Worm (Caenorhabditis elegans) whole organism, young adult: ENCODE results near the gene ztf-22.
A peak's percentile ranks its signal among the peaks of the same experiment; 100 is the strongest.

ENCODE experiments used
- B0019.2 ChIP-seq: fragments of 200-800 bp; sonication (Bioruptor generic); conservative IDR thresholded peaks from 2 replicates; pipeline ENCODE4 v1.3.6; 2022; ENCODE audit warnings: missing genetic modification reagents, missing genetic modification characterization, missing compliant biosample characterization
- D2030.7 ChIP-seq: fragments of 200-800 bp; sonication (Bioruptor generic); IDR thresholded peaks from 2 replicates; pipeline ENCODE4 v1.3.6; 2022; ENCODE audit warnings: missing genetic modification reagents, missing genetic modification characterization, missing compliant biosample characterization
- F10E7.11 ChIP-seq: sonication (generic microtip); optimal IDR thresholded peaks from 2 replicates; lab custom pipeline; 2017; ENCODE audit warnings: mild to moderate bottlenecking, missing genetic modification characterization, moderate library complexity, missing compliant biosample characterization
- F22D6.2 ChIP-seq: sonication (generic microtip); optimal IDR thresholded peaks from 2 replicates; lab custom pipeline; 2016; ENCODE audit warnings: mild to moderate bottlenecking, missing genetic modification characterization, missing compliant biosample characterization
- F23B12.7 ChIP-seq: sonication (generic microtip); optimal IDR thresholded peaks from 2 replicates; lab custom pipeline; 2017; ENCODE audit warnings: missing genetic modification characterization, mild to moderate bottlenecking, missing compliant biosample characterization, antibody characterized with exemption, moderate library complexity; ENCODE audit not compliant: insufficient read depth
- F33H1.4 ChIP-seq: fragments of 200-800 bp; sonication (Bioruptor generic); IDR thresholded peaks from 2 replicates; pipeline ENCODE4 v1.3.6; 2022; ENCODE audit warnings: missing genetic modification reagents, missing genetic modification characterization, missing compliant biosample characterization
- F57C9.4 ChIP-seq: sonication (generic microtip); optimal IDR thresholded peaks from 2 replicates; lab custom pipeline; 2017; ENCODE audit warnings: mild to moderate bottlenecking, missing genetic modification characterization, missing compliant biosample characterization
- K11D2.4 ChIP-seq: fragments of 200-800 bp; sonication (Bioruptor generic); IDR thresholded peaks from 2 replicates; pipeline ENCODE4 v1.3.6; 2022; ENCODE audit warnings: missing genetic modification reagents, missing genetic modification characterization, missing compliant biosample characterization
- Y67H2A.10 ChIP-seq: fragments of 200-800 bp; sonication (Bioruptor generic); conservative IDR thresholded peaks from 2 replicates; pipeline ENCODE4 v1.3.6; 2022; ENCODE audit warnings: missing genetic modification reagents, missing genetic modification characterization, missing compliant biosample characterization
- akir-1 ChIP-seq: fragments of 200-800 bp; sonication (Bioruptor generic); optimal IDR thresholded peaks from 2 replicates; lab custom pipeline; 2018; ENCODE audit warnings: mild to moderate bottlenecking, missing genetic modification characterization, moderate library complexity, missing compliant biosample characterization
- aptf-2 ChIP-seq: fragments of 200-800 bp; sonication (Bioruptor generic); conservative IDR thresholded peaks from 2 replicates; pipeline ENCODE4 v1.3.6; 2022; ENCODE audit warnings: missing genetic modification reagents, missing genetic modification characterization, missing compliant biosample characterization
- aptf-3 ChIP-seq: fragments of 200-800 bp; sonication (Bioruptor generic); IDR thresholded peaks from 2 replicates; pipeline ENCODE4 v1.3.6; 2022; ENCODE audit warnings: missing genetic modification characterization, missing compliant biosample characterization
- atf-7 ChIP-seq: sonication (generic microtip); optimal IDR thresholded peaks from 2 replicates; lab custom pipeline; 2017; ENCODE audit warnings: mild to moderate bottlenecking, missing genetic modification characterization, missing compliant biosample characterization
- attf-6 ChIP-seq: fragments of 200-800 bp; sonication (Bioruptor generic); IDR thresholded peaks from 2 replicates; pipeline ENCODE4 v1.3.6; 2022; ENCODE audit warnings: missing genetic modification reagents, missing genetic modification characterization, missing compliant biosample characterization
- bed-1 ChIP-seq: fragments of 200-800 bp; sonication (Bioruptor generic); IDR thresholded peaks from 2 replicates; pipeline ENCODE4 v1.3.6; 2022; ENCODE audit warnings: missing genetic modification reagents, missing genetic modification characterization, missing compliant biosample characterization
- cebp-1 ChIP-seq, 2 experiments: fragments of 200-800 bp in 1 of 2; sonication (Bioruptor generic) in 1 of 2; sonication (generic microtip) in 1 of 2; IDR thresholded peaks in 1 of 2; optimal IDR thresholded peaks in 1 of 2; 2 replicates each; pipeline versions ENCODE4 v1.3.6 to Lab custom; 2017 to 2022; ENCODE audit warnings: missing compliant biosample characterization in 2 of 2, missing genetic modification characterization in 2 of 2, mild to moderate bottlenecking in 1 of 2, missing genetic modification reagents in 1 of 2, moderate library complexity in 1 of 2
- ceh-100 ChIP-seq: fragments of 200-800 bp; sonication (Bioruptor generic); IDR thresholded peaks from 2 replicates; pipeline ENCODE4 v1.3.6; 2022; ENCODE audit warnings: missing genetic modification reagents, missing genetic modification characterization, missing compliant biosample characterization
- ceh-58 ChIP-seq: fragments of 200-800 bp; sonication (Bioruptor generic); IDR thresholded peaks from 2 replicates; pipeline ENCODE4 v1.3.6; 2022; ENCODE audit warnings: missing genetic modification characterization, missing compliant biosample characterization
- chd-7 ChIP-seq: sonication (generic microtip); optimal IDR thresholded peaks from 2 replicates; lab custom pipeline; 2016; ENCODE audit warnings: mild to moderate bottlenecking, missing genetic modification characterization, moderate library complexity, missing compliant biosample characterization
- dpl-1 ChIP-seq: fragments of 150-350 bp; optimal IDR thresholded peaks from 2 replicates; lab custom pipeline; 2014; ENCODE audit warnings: missing biosample characterization, missing genetic modification reagents, missing genetic modification characterization
- egl-44 ChIP-seq: fragments of 200-800 bp; sonication (Bioruptor generic); IDR thresholded peaks from 2 replicates; pipeline ENCODE4 v1.3.6; 2022; ENCODE audit warnings: missing genetic modification reagents, missing genetic modification characterization, missing compliant biosample characterization
- fkh-3 ChIP-seq: sonication (generic microtip); optimal IDR thresholded peaks from 2 replicates; lab custom pipeline; 2016; ENCODE audit warnings: mild to moderate bottlenecking, missing genetic modification characterization, missing compliant biosample characterization
- hlh-12 ChIP-seq: sonication (generic microtip); optimal IDR thresholded peaks from 2 replicates; lab custom pipeline; 2016; ENCODE audit warnings: missing genetic modification characterization, missing compliant biosample characterization
- hmg-1.2 ChIP-seq: fragments of 200-800 bp; sonication (Bioruptor generic); IDR thresholded peaks from 2 replicates; pipeline ENCODE4 v1.3.6; 2022; ENCODE audit warnings: missing genetic modification reagents, missing genetic modification characterization, missing compliant biosample characterization
- lin-26 ChIP-seq: fragments of 200-800 bp; sonication (Bioruptor generic); IDR thresholded peaks from 2 replicates; pipeline ENCODE4 v1.3.6; 2022; ENCODE audit warnings: missing genetic modification reagents, missing genetic modification characterization, missing compliant biosample characterization
- lin-35 ChIP-seq, 3 experiments: fragments of 150-350 bp in 2 of 3; sonication (generic microtip) in 1 of 3; optimal IDR thresholded peaks; 2 replicates each; lab custom pipeline; 2014 to 2018; ENCODE audit warnings: missing biosample characterization in 3 of 3, missing genetic modification characterization in 3 of 3, missing genetic modification reagents in 3 of 3
- lin-40 ChIP-seq: sonication (generic microtip); optimal IDR thresholded peaks from 2 replicates; lab custom pipeline; 2016; ENCODE audit warnings: missing genetic modification characterization, mild to moderate bottlenecking, missing compliant biosample characterization, missing genotype, missing genetic modification reagents
- lsl-1 ChIP-seq: fragments of 200-800 bp; sonication (Bioruptor generic); optimal IDR thresholded peaks from 2 replicates; lab custom pipeline; 2018; ENCODE audit warnings: mild to moderate bottlenecking, missing genetic modification characterization, moderate library complexity, missing compliant biosample characterization
- madf-10 ChIP-seq: sonication (generic microtip); optimal IDR thresholded peaks from 2 replicates; lab custom pipeline; 2016; ENCODE audit warnings: mild to moderate bottlenecking, missing genetic modification characterization, missing compliant biosample characterization
- madf-3 ChIP-seq: fragments of 200-800 bp; sonication (Bioruptor generic); IDR thresholded peaks from 2 replicates; pipeline ENCODE4 v1.3.6; 2022; ENCODE audit warnings: missing genetic modification reagents, missing genetic modification characterization, missing compliant biosample characterization
- nhr-80 ChIP-seq: sonication (generic microtip); optimal IDR thresholded peaks from 2 replicates; lab custom pipeline; 2016; ENCODE audit warnings: missing genetic modification characterization, missing compliant biosample characterization
- pha-4 ChIP-seq: fragments of 150-350 bp; sonication (generic microtip); optimal IDR thresholded peaks from 2 replicates; lab custom pipeline; 2014; ENCODE audit warnings: missing biosample characterization, missing genetic modification reagents, missing genetic modification characterization
- sea-2 ChIP-seq: fragments of 200-800 bp; sonication (Bioruptor generic); IDR thresholded peaks from 2 replicates; pipeline ENCODE4 v1.3.6; 2022; ENCODE audit warnings: missing genetic modification characterization, missing compliant biosample characterization
- snpc-3.4 ChIP-seq: sonication (generic microtip); optimal IDR thresholded peaks from 2 replicates; lab custom pipeline; 2017; ENCODE audit warnings: missing genetic modification characterization, mild to moderate bottlenecking, missing compliant biosample characterization, antibody characterized with exemption, moderate library complexity, missing genotype, missing genetic modification reagents
- snpc-4 ChIP-seq, 5 experiments: fragments of 150-350 bp in 1 of 5; sonication (generic microtip) in 4 of 5; optimal IDR thresholded peaks; 2 replicates each; lab custom pipeline; 2014 to 2018; ENCODE audit warnings: missing genetic modification characterization in 5 of 5, missing biosample characterization in 3 of 5, antibody characterized with exemption in 2 of 5, mild to moderate bottlenecking in 2 of 5, missing compliant biosample characterization in 2 of 5, missing genotype in 2 of 5, moderate library complexity in 2 of 5, missing genetic modification reagents in 1 of 5
- tlf-1 ChIP-seq: fragments of 200-800 bp; sonication (Bioruptor generic); optimal IDR thresholded peaks from 2 replicates; lab custom pipeline; 2018; ENCODE audit warnings: mild to moderate bottlenecking, missing genetic modification characterization, missing compliant biosample characterization
- zfh-2 ChIP-seq: fragments of 200-800 bp; sonication (Bioruptor generic); conservative IDR thresholded peaks from 2 replicates; pipeline ENCODE4 v1.3.6; 2022; ENCODE audit warnings: missing genetic modification reagents, missing genetic modification characterization, missing compliant biosample characterization
- zim-3 ChIP-seq: sonication (generic microtip); optimal IDR thresholded peaks from 2 replicates; lab custom pipeline; 2017; ENCODE audit warnings: mild to moderate bottlenecking, missing genetic modification characterization, moderate library complexity, missing compliant biosample characterization
- ztf-18 ChIP-seq: sonication (generic microtip); optimal IDR thresholded peaks from 2 replicates; lab custom pipeline; 2016; ENCODE audit warnings: missing genotype, mild to moderate bottlenecking, missing genetic modification characterization, missing compliant biosample characterization
- ztf-3 ChIP-seq: fragments of 200-800 bp; sonication (Bioruptor generic); optimal IDR thresholded peaks from 2 replicates; lab custom pipeline; 2018; ENCODE audit warnings: mild to moderate bottlenecking, missing genetic modification characterization, missing compliant biosample characterization

Gene ztf-22

DNA sequence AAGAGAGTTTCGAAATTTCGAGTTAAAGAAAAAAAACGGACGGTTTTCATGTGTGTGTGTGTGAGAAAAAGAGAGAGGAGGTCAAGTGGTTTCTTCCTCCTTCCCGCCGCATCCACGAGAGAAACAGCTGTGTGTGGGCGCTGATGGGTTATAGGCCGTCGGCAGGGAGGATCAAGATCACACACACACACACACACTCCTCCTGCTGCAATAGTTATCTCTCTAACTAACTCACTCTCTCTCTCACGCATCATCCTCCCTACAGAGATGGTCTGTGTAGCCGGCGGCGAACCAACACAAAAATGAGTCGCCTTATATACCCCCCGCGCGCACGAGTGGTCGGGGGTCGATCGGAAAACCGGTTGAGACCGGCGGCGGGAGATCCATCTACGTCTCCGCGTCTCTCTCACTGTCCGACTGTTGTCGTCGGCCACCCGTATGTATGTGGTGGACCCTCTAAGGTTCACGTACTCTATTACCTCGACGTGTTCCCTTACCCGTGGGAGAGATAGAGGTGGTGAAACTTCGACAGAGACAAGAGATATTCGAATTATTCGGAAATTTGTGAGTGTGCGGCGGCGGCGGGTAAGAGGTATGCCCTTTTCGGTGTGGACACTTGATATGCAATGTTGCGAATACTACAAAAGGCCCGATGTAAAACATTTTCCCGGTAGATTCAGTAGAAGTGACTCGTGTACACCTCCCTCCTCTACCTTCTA lies 5.9 kb upstream of the ztf-22 start (continued):
- no peak for TF ChIP-seq aptf-3 (GFP tag; lab: Robert Waterston, UW)
- TF ChIP-seq hlh-12: no peak
- no peak for TF ChIP-seq ceh-58
- TF ChIP-seq pha-4: no peak
- no peak for TF ChIP-seq dpl-1 (GFP tag; lab: Kevin White, UChicago)
- TF ChIP-seq egl-44 (GFP tag; lab: Robert Waterston, UW): no peak
- TF ChIP-seq K11D2.4: no peak
- no peak for TF ChIP-seq Y67H2A.10
- no peak for TF ChIP-seq tlf-1
- TF ChIP-seq snpc-4 (GFP tag; optimal IDR thresholded peaks at IDR 0.05; lab: Kevin White, UChicago): no peak
- TF ChIP-seq snpc-4 (tag; optimal IDR thresholded peaks at IDR 0.05; lab: Kevin White, UChicago): peak in 2 of 4 experiments; percentile 1 to 12
- TF ChIP-seq lin-26 (GFP tag; lab: Robert Waterston, UW): 0 out of 2 replicates have a peak, but pooled peaks have one; percentile 44
- no peak for TF ChIP-seq lin-35 (GFP tag; optimal IDR thresholded peaks at IDR 0.05; lab: Kevin White, UChicago)
- peak; percentile 10; the same call in 1 of the 2 replicates for TF ChIP-seq ceh-100 (GFP tag; lab: Robert Waterston, UW)
- TF ChIP-seq madf-10 (tag; lab: Kevin White, UChicago): no peak
- TF ChIP-seq akir-1 (GFP tag; lab: Kevin White, UChicago): no peak
- TF ChIP-seq B0019.2: no peak
- TF ChIP-seq lin-40: peak; percentile 53
- TF ChIP-seq lsl-1 (GFP tag; lab: Kevin White, UChicago): no peak
- no peak for TF ChIP-seq aptf-2
- no peak for TF ChIP-seq D2030.7 (GFP tag; lab: Robert Waterston, UW)
- TF ChIP-seq, all 124 proteins: peak for 21

DNA sequence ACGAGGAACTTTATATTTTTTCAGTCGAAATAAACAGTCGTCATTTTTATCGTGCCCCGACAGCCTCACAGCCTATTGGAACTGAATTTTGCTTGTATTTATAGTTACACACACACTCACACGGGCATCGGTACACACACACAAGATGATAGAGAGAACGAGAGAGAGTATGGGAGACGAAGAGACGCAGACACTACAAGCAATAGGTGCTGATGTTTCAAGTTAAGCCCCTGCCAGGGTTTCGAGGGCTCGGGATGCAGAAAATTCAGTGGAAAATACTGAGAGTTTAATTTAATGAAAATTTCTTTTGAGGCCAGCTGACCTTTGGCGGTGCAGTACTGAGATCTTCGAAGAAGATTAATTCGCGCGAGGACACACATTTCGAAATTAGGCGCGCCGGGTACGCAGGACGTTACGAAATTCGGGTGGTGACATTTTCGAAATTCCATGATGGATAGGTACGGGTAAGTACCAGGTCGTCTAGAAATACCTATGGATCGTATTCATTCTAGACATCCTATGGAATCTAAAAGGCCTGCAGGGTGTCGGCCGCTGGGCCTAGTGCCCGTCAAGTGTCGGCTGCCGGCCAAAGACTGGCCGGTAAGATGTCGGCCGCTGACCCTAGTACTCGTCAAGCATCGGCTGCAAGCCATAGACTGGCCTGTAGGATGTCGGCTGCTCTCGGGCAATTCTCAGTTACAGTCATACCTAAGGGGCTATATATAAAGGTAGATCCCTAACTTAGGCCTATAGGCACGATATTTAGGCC lies 5.1 kb upstream of the ztf-22 start:
- TF ChIP-seq attf-6 (0 out of 2 replicates have a peak, but pooled peaks have one; percentile 37), zim-3 (tag; lab: Kevin White, UChicago) (peak; percentile 10), fkh-3 (tag; lab: Kevin White, UChicago) (no peak), hmg-1.2 (GFP tag; lab: Robert Waterston, UW) (peak; percentile 93), snpc-4 (GFP tag; optimal IDR thresholded peaks at IDR 0.05; lab: Kevin White, UChicago) (no peak), snpc-4 (tag; optimal IDR thresholded peaks at IDR 0.05; lab: Kevin White, UChicago) (peak in 3 of 4 experiments; percentile 49 to 72 (median 49)), chd-7 (tag; lab: Kevin White, UChicago) (no peak), ztf-3 (GFP tag; lab: Kevin White, UChicago) (no peak), cebp-1 (GFP tag; IDR thresholded peaks at IDR 0.05; lab: Robert Waterston, UW) (no peak), cebp-1 (tag; optimal IDR thresholded peaks at IDR 0.05; lab: Kevin White, UChicago) (peak; percentile 53)

DNA sequence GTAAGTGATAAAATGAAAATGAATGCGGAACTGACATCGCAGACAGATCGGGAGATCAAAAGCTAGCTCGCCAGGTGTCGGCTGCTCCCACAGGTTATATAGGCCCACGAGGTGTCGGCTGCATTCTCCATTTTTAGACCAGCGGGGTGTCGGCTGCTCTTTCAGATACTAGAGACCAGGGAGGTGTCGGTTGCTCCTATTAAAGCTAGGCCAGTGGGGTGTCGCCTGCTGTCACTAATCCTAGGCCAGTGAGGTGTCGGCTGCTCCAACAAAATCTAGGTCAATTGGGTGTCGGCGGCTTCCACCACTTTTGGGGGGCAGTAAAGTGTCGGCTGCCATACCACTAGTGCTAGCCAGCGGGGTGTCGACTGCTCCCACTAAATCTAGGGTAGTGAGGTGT lies 4.3 kb upstream of the ztf-22 start:
- TF ChIP-seq F33H1.4: no peak
- TF ChIP-seq snpc-4 (GFP tag; optimal IDR thresholded peaks at IDR 0.05; lab: Kevin White, UChicago): no peak
- TF ChIP-seq snpc-4 (tag; optimal IDR thresholded peaks at IDR 0.05; lab: Kevin White, UChicago): peak in 2 of 4 experiments; percentile 49 to 78
- no peak for TF ChIP-seq cebp-1 (GFP tag; IDR thresholded peaks at IDR 0.05; lab: Robert Waterston, UW)
- TF ChIP-seq cebp-1 (tag; optimal IDR thresholded peaks at IDR 0.05; lab: Kevin White, UChicago): peak; percentile 1
- TF ChIP-seq aptf-2: no peak
- TF ChIP-seq zim-3 (tag; lab: Kevin White, UChicago): no peak
- no peak for TF ChIP-seq F57C9.4 (tag; lab: Kevin White, UChicago)
- 0 out of 2 replicates have a peak, but pooled peaks have one; percentile 13 for TF ChIP-seq madf-3 (GFP tag; lab: Robert Waterston, UW)
- TF ChIP-seq atf-7: no peak
- TF ChIP-seq bed-1 (GFP tag; lab: Robert Waterston, UW): 0 out of 2 replicates have a peak, but pooled peaks have one; percentile 65
- 0 out of 2 replicates have a peak, but pooled peaks have one; percentile 24 for TF ChIP-seq Y67H2A.10
- no peak for TF ChIP-seq attf-6
- no peak for TF ChIP-seq F22D6.2
- no peak for TF ChIP-seq D2030.7 (GFP tag; lab: Robert Waterston, UW)
- TF ChIP-seq zfh-2 (GFP tag; lab: Robert Waterston, UW): peak; percentile 72
- no peak for TF ChIP-seq F23B12.7 (tag; lab: Kevin White, UChicago)
- no peak for TF ChIP-seq dpl-1 (GFP tag; lab: Kevin White, UChicago)
- no peak for TF ChIP-seq F10E7.11 (tag; lab: Kevin White, UChicago)
- no peak for TF ChIP-seq lin-35 (GFP tag; optimal IDR thresholded peaks at IDR 0.05; lab: Kevin White, UChicago)
- no peak for TF ChIP-seq ztf-18 (tag; lab: Kevin White, UChicago)
- TF ChIP-seq sea-2 (GFP tag; lab: Robert Waterston, UW): no peak
- TF ChIP-seq snpc-3.4 (tag; lab: Kevin White, UChicago): no peak
- no peak for TF ChIP-seq nhr-80 (tag; lab: Kevin White, UChicago)
